Worm (Caenorhabditis elegans): ENCODE measurements around the gene C12D12.1.

- TF ChIP-seq fos-1 (tag; optimal IDR thresholded peaks at IDR 0.05) = no peak
- no peak for TF ChIP-seq fkh-10 (GFP tag; optimal IDR thresholded peaks at IDR 0.05)
Observed at ce11 chrX:3551173-3551572, 52.1 kb downstream of the C12D12.1 start.

Data from whole organism, L3 larva.